Fruit fly (Drosophila melanogaster) whole organism, prepupa: ENCODE data around the gene CG8562.

Experiments
- CG15336 ChIP-seq: fragments of 200-800 bp; sonication (Bioruptor generic); IDR thresholded peaks from 2 replicates; pipeline ENCODE4 v1.3.6; 2022; ENCODE audit warnings: missing biosample characterization, missing genetic modification characterization
- CG3032 ChIP-seq: fragments of 200-800 bp; optimal IDR thresholded peaks from 2 replicates; lab custom pipeline; 2019; ENCODE audit warnings: missing biosample characterization, mild to moderate bottlenecking, missing genetic modification characterization, moderate library complexity
- CG3919 ChIP-seq: fragments of 200-800 bp; sonication (Bioruptor generic); optimal IDR thresholded peaks from 3 replicates; lab custom pipeline; 2016; ENCODE audit warnings: missing biosample characterization, missing genetic modification characterization
- CG6276 ChIP-seq: fragments of 200-800 bp; sonication (Bioruptor generic); optimal IDR thresholded peaks from 2 replicates; lab custom pipeline; 2017; ENCODE audit warnings: missing biosample characterization, mild to moderate bottlenecking, missing genetic modification characterization
- CG6854 ChIP-seq: fragments of 200-800 bp; sonication (Bioruptor generic); optimal IDR thresholded peaks from 2 replicates; lab custom pipeline; 2017; ENCODE audit warnings: missing biosample characterization, mild to moderate bottlenecking, missing genetic modification characterization
- CG7368 ChIP-seq: fragments of 200-800 bp; sonication (Bioruptor generic); optimal IDR thresholded peaks from 3 replicates; lab custom pipeline; 2016; ENCODE audit warnings: missing biosample characterization, missing genetic modification characterization
- CG8119 ChIP-seq: fragments of 200-800 bp; sonication (Bioruptor generic); IDR thresholded peaks from 3 replicates; pipeline ENCODE4 v1.3.6; 2022; ENCODE audit warnings: missing biosample characterization, missing genetic modification characterization
- Lpt ChIP-seq: fragments of 200-800 bp; sonication (Bioruptor generic); optimal IDR thresholded peaks from 3 replicates; lab custom pipeline; 2016; ENCODE audit warnings: missing biosample characterization, missing genetic modification characterization
- OdsH ChIP-seq: fragments of 200-800 bp; sonication (Bioruptor generic); optimal IDR thresholded peaks from 3 replicates; lab custom pipeline; 2016; ENCODE audit warnings: missing biosample characterization, missing genetic modification characterization
- Sox102F ChIP-seq: fragments of 200-800 bp; sonication (Bioruptor generic); optimal IDR thresholded peaks from 2 replicates; lab custom pipeline; 2016; ENCODE audit warnings: missing biosample characterization, mild to moderate bottlenecking, missing genetic modification characterization
- Sox14 ChIP-seq: fragments of 200-800 bp; sonication (Bioruptor generic); optimal IDR thresholded peaks from 3 replicates; lab custom pipeline; 2016; ENCODE audit warnings: missing biosample characterization, missing genetic modification characterization
- fd59A ChIP-seq: fragments of 200-800 bp; sonication (Bioruptor generic); optimal IDR thresholded peaks from 2 replicates; lab custom pipeline; 2017; ENCODE audit warnings: missing biosample characterization, mild to moderate bottlenecking, missing genetic modification characterization, missing genetic modification reagents
- salr ChIP-seq, 2 experiments: fragments of 200-800 bp; sonication (Bioruptor generic); optimal IDR thresholded peaks; 3 replicates each; lab custom pipeline; 2016 to 2018; ENCODE audit warnings: missing biosample characterization in 2 of 2, missing genetic modification characterization in 2 of 2, mild to moderate bottlenecking in 1 of 2

dm6 chr3L:7399770-7400169 lies 1.7 kb downstream of the CG8562 start, which contains the start of gene CG18417:
- TF ChIP-seq CG6276 (GFP tag; lab: Kevin White, UChicago) = no peak
- TF ChIP-seq CG15336 = no peak
- no peak for TF ChIP-seq CG6854 (GFP tag; lab: Kevin White, UChicago)
- TF ChIP-seq Sox14 (GFP tag; lab: Kevin White, UChicago) = no peak
- no peak for TF ChIP-seq Lpt (GFP tag; lab: Kevin White, UChicago)
- TF ChIP-seq OdsH = no peak
- TF ChIP-seq CG3032 (tag; lab: Kevin White, UChicago) = no peak
- TF ChIP-seq CG8119 (GFP tag; lab: Robert Waterston, UW) = no peak
- TF ChIP-seq salr (GFP tag; optimal IDR thresholded peaks at IDR 0.05; lab: Kevin White, UChicago) = no peak
- no peak for TF ChIP-seq CG7368 (GFP tag; lab: Kevin White, UChicago)
- TF ChIP-seq fd59A (GFP tag; lab: Kevin White, UChicago) = no peak
- no peak for TF ChIP-seq Sox102F
- no peak for TF ChIP-seq CG3919 (GFP tag; lab: Kevin White, UChicago)
